Fruit fly (Drosophila melanogaster) whole organism, embryonic: ENCODE data around the gene BORCS5.

Source experiments
- Aef1 ChIP-seq: fragments of 200-800 bp; sonication (Bioruptor generic); IDR thresholded peaks from 3 replicates; pipeline ENCODE4 v1.3.6; 2022; ENCODE audit warnings: missing biosample characterization, missing genetic modification characterization
- Atf-2 ChIP-seq: fragments of 200-800 bp; sonication (Bioruptor generic); optimal IDR thresholded peaks from 2 replicates; lab custom pipeline; 2016; ENCODE audit warnings: missing biosample characterization, missing genetic modification characterization
- Bteb2 ChIP-seq: fragments of 200-800 bp; sonication (Bioruptor generic); optimal IDR thresholded peaks from 2 replicates; lab custom pipeline; 2016; ENCODE audit warnings: missing biosample characterization, missing genetic modification characterization
- CG11247 ChIP-seq: fragments of 200-800 bp; sonication (Bioruptor generic); IDR thresholded peaks from 2 replicates; pipeline ENCODE4 v1.3.6; 2022; ENCODE audit warnings: missing biosample characterization, missing genetic modification characterization
- CG11696 ChIP-seq: fragments of 200-800 bp; sonication (Bioruptor generic); IDR thresholded peaks from 2 replicates; pipeline ENCODE4 v1.3.6; 2022; ENCODE audit warnings: missing biosample characterization, missing genetic modification characterization
- CG13424 ChIP-seq: fragments of 200-800 bp; sonication (Bioruptor generic); optimal IDR thresholded peaks from 2 replicates; lab custom pipeline; 2019; ENCODE audit warnings: missing biosample characterization, mild to moderate bottlenecking, missing genetic modification characterization, moderate library complexity
- CG15601 ChIP-seq: fragments of 200-800 bp; sonication (Bioruptor generic); optimal IDR thresholded peaks from 3 replicates; lab custom pipeline; 2019; ENCODE audit warnings: missing biosample characterization, mild to moderate bottlenecking, missing genetic modification characterization, moderate library complexity
- CG2129 ChIP-seq: fragments of 200-800 bp; sonication (Bioruptor generic); IDR thresholded peaks from 2 replicates; pipeline ENCODE4 v1.3.6; 2022; ENCODE audit warnings: missing biosample characterization, missing genetic modification characterization; ENCODE audit not compliant: partially characterized antibody
- CG3847 ChIP-seq: fragments of 200-800 bp; sonication (Bioruptor generic); IDR thresholded peaks from 2 replicates; pipeline ENCODE4 v1.3.6; 2022; ENCODE audit warnings: missing biosample characterization, missing genetic modification characterization
- CG6254 ChIP-seq: fragments of 200-800 bp; sonication (Bioruptor generic); optimal IDR thresholded peaks from 3 replicates; lab custom pipeline; 2017; ENCODE audit warnings: mild to moderate bottlenecking, missing biosample characterization, missing genetic modification reagents, missing genetic modification characterization
- CG6854 ChIP-seq: fragments of 200-800 bp; sonication (Bioruptor generic); optimal IDR thresholded peaks from 3 replicates; lab custom pipeline; 2017; ENCODE audit warnings: missing biosample characterization, mild to moderate bottlenecking, missing genetic modification characterization
- CG7556 ChIP-seq: fragments of 200-800 bp; sonication (Bioruptor generic); optimal IDR thresholded peaks from 2 replicates; lab custom pipeline; 2017; ENCODE audit warnings: missing biosample characterization, mild to moderate bottlenecking, missing genetic modification characterization
- CG8281 ChIP-seq: fragments of 200-800 bp; sonication (Bioruptor generic); optimal IDR thresholded peaks from 2 replicates; lab custom pipeline; 2018; ENCODE audit warnings: missing biosample characterization, mild to moderate bottlenecking, missing genetic modification characterization, moderate library complexity
- CG8359 ChIP-seq: fragments of 200-800 bp; sonication (Bioruptor generic); optimal IDR thresholded peaks from 2 replicates; lab custom pipeline; 2017; ENCODE audit warnings: missing biosample characterization, mild to moderate bottlenecking, missing genetic modification characterization, borderline replicate concordance
- CrebB ChIP-seq: fragments of 200-800 bp; sonication (Bioruptor generic); optimal IDR thresholded peaks from 3 replicates; lab custom pipeline; 2018; ENCODE audit warnings: missing biosample characterization, mild to moderate bottlenecking, missing genetic modification characterization
- D ChIP-seq, 2 experiments: fragments of 200-800 bp in 1 of 2; fragments of >200 bp in 1 of 2; sonication (Bioruptor generic) in 1 of 2; optimal IDR thresholded peaks; 2 replicates in 1 of 2; 3 replicates in 1 of 2; lab custom pipeline; 2017; ENCODE audit warnings: mild to moderate bottlenecking in 1 of 2, missing biosample characterization in 1 of 2, missing genetic modification characterization in 1 of 2, missing genetic modification reagents in 1 of 2
- ERR ChIP-seq: fragments of 200-800 bp; sonication (Bioruptor generic); optimal IDR thresholded peaks from 2 replicates; lab custom pipeline; 2016; ENCODE audit warnings: missing biosample characterization, missing genetic modification characterization
- Hr3 ChIP-seq: fragments of 200-800 bp; sonication (Bioruptor generic); optimal IDR thresholded peaks from 3 replicates; lab custom pipeline; 2016; ENCODE audit warnings: missing biosample characterization, missing genetic modification characterization
- Med ChIP-seq: fragments of 200-800 bp; sonication (Bioruptor generic); peaks from one replicate; lab custom pipeline; 2016; ENCODE audit warnings: missing biosample characterization, missing genetic modification characterization, mild to moderate bottlenecking, inconsistent platforms, moderate library complexity
- Myb ChIP-seq: fragments of 200-800 bp; sonication (Bioruptor generic); optimal IDR thresholded peaks from 2 replicates; lab custom pipeline; 2016; ENCODE audit warnings: missing biosample characterization, missing genetic modification characterization
- NC2β ChIP-seq: fragments of 200-800 bp; sonication (Bioruptor generic); optimal IDR thresholded peaks from 2 replicates; lab custom pipeline; 2016; ENCODE audit warnings: missing biosample characterization, missing genetic modification characterization
- NFAT ChIP-seq: fragments of 200-800 bp; sonication (Bioruptor generic); IDR thresholded peaks from 2 replicates; pipeline ENCODE4 v1.3.6; 2022; ENCODE audit warnings: missing biosample characterization, missing genetic modification characterization
- Poxn ChIP-seq: fragments of 200-800 bp; sonication (Bioruptor generic); IDR thresholded peaks from 2 replicates; pipeline ENCODE4 v1.3.6; 2022; ENCODE audit warnings: missing biosample characterization, missing genetic modification characterization
- Rx ChIP-seq: fragments of 200-800 bp; sonication (Bioruptor generic); IDR thresholded peaks from 2 replicates; pipeline ENCODE4 v1.3.6; 2022; ENCODE audit warnings: missing biosample characterization, missing genetic modification characterization
- Vsx1 ChIP-seq: fragments of 200-800 bp; sonication (Bioruptor generic); optimal IDR thresholded peaks from 2 replicates; lab custom pipeline; 2017; ENCODE audit warnings: missing biosample characterization, mild to moderate bottlenecking, missing genetic modification characterization, missing genetic modification reagents
- ac ChIP-seq: fragments of 200-800 bp; sonication (Bioruptor generic); optimal IDR thresholded peaks from 3 replicates; lab custom pipeline; 2017; ENCODE audit warnings: missing biosample characterization, mild to moderate bottlenecking, missing genetic modification characterization
- br ChIP-seq: fragments of >200 bp; optimal IDR thresholded peaks from 2 replicates; lab custom pipeline; 2017
- btn ChIP-seq: fragments of 200-800 bp; sonication (Bioruptor generic); optimal IDR thresholded peaks from 2 replicates; lab custom pipeline; 2016; ENCODE audit warnings: missing biosample characterization, missing genetic modification characterization
- cad ChIP-seq: fragments of >200 bp; optimal IDR thresholded peaks from 2 replicates; lab custom pipeline; 2017; ENCODE audit warnings: missing biosample characterization, missing genetic modification characterization
- crc ChIP-seq: fragments of 200-800 bp; sonication (Bioruptor generic); optimal IDR thresholded peaks from 2 replicates; lab custom pipeline; 2016; ENCODE audit warnings: missing biosample characterization, missing genetic modification characterization
- emc ChIP-seq: fragments of 200-800 bp; sonication (Bioruptor generic); optimal IDR thresholded peaks from 2 replicates; lab custom pipeline; 2016; ENCODE audit warnings: missing biosample characterization, missing genetic modification characterization
- fd96Cb ChIP-seq: fragments of 200-800 bp; sonication (Bioruptor generic); optimal IDR thresholded peaks from 2 replicates; lab custom pipeline; 2018; ENCODE audit warnings: missing biosample characterization, mild to moderate bottlenecking, missing genetic modification characterization, moderate library complexity
- gem ChIP-seq: fragments of 200-800 bp; sonication (Bioruptor generic); optimal IDR thresholded peaks from 2 replicates; lab custom pipeline; 2019; ENCODE audit warnings: missing biosample characterization, mild to moderate bottlenecking, missing genetic modification characterization, moderate library complexity
- gsb-n ChIP-seq: fragments of 200-800 bp; sonication (Bioruptor generic); optimal IDR thresholded peaks from 3 replicates; lab custom pipeline; 2018; ENCODE audit warnings: missing biosample characterization, mild to moderate bottlenecking, missing genetic modification characterization
- oc ChIP-seq: fragments of 200-800 bp; sonication (Bioruptor generic); optimal IDR thresholded peaks from 2 replicates; lab custom pipeline; 2018; ENCODE audit warnings: missing biosample characterization, mild to moderate bottlenecking, missing genetic modification characterization, moderate library complexity
- org-1 ChIP-seq: fragments of 200-800 bp; sonication (Bioruptor generic); optimal IDR thresholded peaks from 2 replicates; lab custom pipeline; 2017; ENCODE audit warnings: missing biosample characterization, missing genetic modification characterization
- otp ChIP-seq: fragments of 200-800 bp; sonication (Bioruptor generic); IDR thresholded peaks from 3 replicates; pipeline ENCODE4, ENCODE4 v1.3.6; 2022; ENCODE audit warnings: missing biosample characterization, missing genetic modification characterization
- p53 ChIP-seq: fragments of 200-800 bp; sonication (Bioruptor generic); optimal IDR thresholded peaks from 2 replicates; lab custom pipeline; 2016; ENCODE audit warnings: missing biosample characterization, missing genetic modification characterization
- pita ChIP-seq: fragments of 200-800 bp; sonication (Bioruptor generic); optimal IDR thresholded peaks from 2 replicates; lab custom pipeline; 2017; ENCODE audit warnings: missing biosample characterization, mild to moderate bottlenecking, missing genetic modification characterization
- pros ChIP-seq: fragments of 200-800 bp; sonication (Bioruptor generic); optimal IDR thresholded peaks from 3 replicates; lab custom pipeline; 2019; ENCODE audit warnings: missing biosample characterization, mild to moderate bottlenecking, missing genetic modification characterization, moderate library complexity
- repo ChIP-seq: fragments of 200-800 bp; sonication (Bioruptor generic); optimal IDR thresholded peaks from 2 replicates; lab custom pipeline; 2016; ENCODE audit warnings: missing biosample characterization, missing genetic modification characterization
- sc ChIP-seq, 3 experiments: fragments of >200 bp in 2 of 3; fragments of 200-800 bp in 1 of 3; sonication (Bioruptor generic) in 1 of 3; optimal IDR thresholded peaks; 2 replicates in 2 of 3; 3 replicates in 1 of 3; lab custom pipeline; 2017; ENCODE audit warnings: mild to moderate bottlenecking in 1 of 3, missing biosample characterization in 1 of 3, missing genetic modification characterization in 1 of 3, missing genetic modification reagents in 1 of 3
- shn ChIP-seq: fragments of 200-800 bp; sonication (Bioruptor generic); optimal IDR thresholded peaks from 3 replicates; lab custom pipeline; 2016; ENCODE audit warnings: missing biosample characterization, missing genetic modification characterization
- stc ChIP-seq: fragments of 200-800 bp; sonication (Bioruptor generic); IDR thresholded peaks from 2 replicates; pipeline ENCODE4 v1.3.6; 2022; ENCODE audit warnings: missing biosample characterization, missing genetic modification characterization
- stwl ChIP-seq: fragments of 200-800 bp; sonication (Bioruptor generic); optimal IDR thresholded peaks from 3 replicates; lab custom pipeline; 2018; ENCODE audit warnings: missing biosample characterization, mild to moderate bottlenecking, missing genetic modification characterization, moderate library complexity
- sug ChIP-seq: fragments of 200-800 bp; optimal IDR thresholded peaks from 2 replicates; lab custom pipeline; 2019; ENCODE audit warnings: missing biosample characterization, mild to moderate bottlenecking, missing genetic modification characterization, moderate library complexity
- tin ChIP-seq: fragments of 200-800 bp; sonication (Bioruptor generic); optimal IDR thresholded peaks from 3 replicates; lab custom pipeline; 2016; ENCODE audit warnings: missing biosample characterization, missing genetic modification characterization
- tio ChIP-seq: fragments of 200-800 bp; sonication (Bioruptor generic); optimal IDR thresholded peaks from 2 replicates; lab custom pipeline; 2017; ENCODE audit warnings: missing biosample characterization, missing genetic modification characterization, inconsistent platforms
- trem ChIP-seq: fragments of 200-800 bp; optimal IDR thresholded peaks from 3 replicates; lab custom pipeline; 2019; ENCODE audit warnings: missing biosample characterization, mild to moderate bottlenecking, missing genetic modification characterization, moderate library complexity
- yki ChIP-seq: fragments of >200 bp; optimal IDR thresholded peaks from 3 replicates; lab custom pipeline; 2018
- zf30C ChIP-seq: fragments of 200-800 bp; sonication (Bioruptor generic); optimal IDR thresholded peaks from 3 replicates; lab custom pipeline; 2018; ENCODE audit warnings: missing biosample characterization, mild to moderate bottlenecking, missing genetic modification characterization

BORCS5 gene

DNA sequence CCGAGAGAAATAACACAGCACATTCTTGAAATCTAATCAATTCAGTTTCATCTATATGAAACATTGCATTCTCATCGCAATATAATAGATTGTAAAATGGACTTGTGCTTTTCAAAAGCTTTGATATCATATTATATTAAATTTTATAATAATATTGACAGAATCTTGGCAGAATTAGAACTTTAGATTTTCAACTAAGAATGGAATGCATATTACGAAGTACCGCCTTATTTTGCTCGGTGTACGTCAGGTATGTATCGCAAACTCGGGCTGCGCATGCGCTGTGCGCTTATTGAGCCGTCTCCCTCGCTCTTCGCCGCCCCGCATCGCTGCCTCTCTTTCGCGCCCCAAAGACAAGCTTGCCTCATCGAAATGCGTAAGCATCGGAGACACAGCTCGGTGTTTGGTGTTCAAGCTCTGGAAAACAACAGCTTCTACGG is 42.6 kb upstream of the BORCS5 start (continued):
- TF ChIP-seq CG3847 (GFP tag; lab: Robert Waterston, UW): peak; percentile 77
- TF ChIP-seq ac (GFP tag; lab: Kevin White, UChicago): peak; percentile 61
- no peak for TF ChIP-seq repo (GFP tag; lab: Kevin White, UChicago)
- TF ChIP-seq gsb-n (tag; lab: Kevin White, UChicago): peak; percentile 85
- TF ChIP-seq btn (GFP tag; lab: Kevin White, UChicago): no peak
- TF ChIP-seq crc (GFP tag; lab: Kevin White, UChicago): no peak
- peak; percentile 76 for TF ChIP-seq Vsx1 (GFP tag; lab: Kevin White, UChicago)
- no peak for TF ChIP-seq Bteb2 (GFP tag; lab: Kevin White, UChicago)
- TF ChIP-seq CG13424 (tag; lab: Kevin White, UChicago): peak; percentile 95
- TF ChIP-seq Rx (GFP tag; lab: Robert Waterston, UW): peak; percentile 64
- peak; percentile 86 for TF ChIP-seq trem (tag; lab: Kevin White, UChicago)
- TF ChIP-seq p53 (GFP tag; lab: Kevin White, UChicago): no peak
- TF ChIP-seq CG15601 (tag; lab: Kevin White, UChicago): peak; percentile 87
- peak; percentile 94 for TF ChIP-seq CG7556 (GFP tag; lab: Kevin White, UChicago)
- TF ChIP-seq tio (GFP tag; lab: Kevin White, UChicago): peak; percentile 84
- TF ChIP-seq zf30C (GFP tag; lab: Kevin White, UChicago): peak; percentile 89
- TF ChIP-seq CG6254: peak; percentile 85
- no peak for TF ChIP-seq br (lab: Kevin White, UChicago)
- TF ChIP-seq yki: no peak
- no peak for TF ChIP-seq NC2β (GFP tag; lab: Kevin White, UChicago)
- TF ChIP-seq CG11247 (GFP tag; lab: Robert Waterston, UW): peak; percentile 54
- TF ChIP-seq CrebB: peak; percentile 63
- TF ChIP-seq pita: no peak
- TF ChIP-seq CG8281: peak; percentile 80
- TF ChIP-seq Atf-2 (GFP tag; lab: Kevin White, UChicago): no peak
- TF ChIP-seq cad (GFP tag; lab: Kevin White, UChicago): no peak
- peak; percentile 81 for TF ChIP-seq Aef1 (GFP tag; lab: Robert Waterston, UW)
- TF ChIP-seq D (optimal IDR thresholded peaks at IDR 0.05; lab: Kevin White, UChicago): no peak
- peak; percentile 88 for TF ChIP-seq D (GFP tag; optimal IDR thresholded peaks at IDR 0.05; lab: Kevin White, UChicago)
- TF ChIP-seq sc (optimal IDR thresholded peaks at IDR 0.05; lab: Kevin White, UChicago): no peak
- TF ChIP-seq sc (GFP tag; optimal IDR thresholded peaks at IDR 0.05; lab: Kevin White, UChicago): peak; percentile 82
- no peak for TF ChIP-seq ERR (GFP tag; lab: Kevin White, UChicago)
- peak; percentile 75 for TF ChIP-seq tin (GFP tag; lab: Kevin White, UChicago)
- peak; percentile 64 for TF ChIP-seq CG8359 (GFP tag; lab: Kevin White, UChicago)
- TF ChIP-seq stc (GFP tag; lab: Robert Waterston, UW): peak; percentile 88
- TF ChIP-seq Hr3 (GFP tag; lab: Kevin White, UChicago): peak; percentile 85
- peak; percentile 74 for TF ChIP-seq otp
- peak; percentile 83 for TF ChIP-seq Med (GFP tag; lab: Kevin White, UChicago)
- TF ChIP-seq NFAT (GFP tag; lab: Robert Waterston, UW): peak; percentile 59
- no peak for TF ChIP-seq emc (GFP tag; lab: Kevin White, UChicago)
- TF ChIP-seq CG2129: no peak
- peak; percentile 95 for TF ChIP-seq gem (tag; lab: Kevin White, UChicago)
- peak; percentile 51 for TF ChIP-seq Poxn
- peak; percentile 8 for TF ChIP-seq Myb (GFP tag; lab: Kevin White, UChicago)
- peak; percentile 89 for TF ChIP-seq oc (tag; lab: Kevin White, UChicago)
- peak; percentile 54 for TF ChIP-seq CG11696 (GFP tag; lab: Robert Waterston, UW)
- TF ChIP-seq sug (tag; lab: Kevin White, UChicago): peak; percentile 90
- TF ChIP-seq shn (GFP tag; lab: Kevin White, UChicago): no peak
- peak; percentile 91 for TF ChIP-seq fd96Cb (tag; lab: Kevin White, UChicago)
- TF ChIP-seq org-1 (GFP tag; lab: Kevin White, UChicago): peak; percentile 86
- TF ChIP-seq CG6854 (GFP tag; lab: Kevin White, UChicago): peak; percentile 84
- peak; percentile 21 for TF ChIP-seq stwl (tag; lab: Kevin White, UChicago)
- peak; percentile 53 for TF ChIP-seq pros (GFP tag; lab: Kevin White, UChicago)
